Worm (Caenorhabditis elegans): ENCODE measurements around the gene srz-25.

ce11 chrV:17531410-17531809 lies 9.0 kb upstream of the srz-25 start, which contains the start of gene C18D4.4:
- TF ChIP-seq klf-2 (GFP tag; conservative IDR thresholded peaks at IDR 0.05) (no peak), ref-1 (GFP tag; conservative IDR thresholded peaks at IDR 0.05) (no peak), flt-1 (GFP tag; IDR thresholded peaks at IDR 0.05) (no peak), ztf-29 (GFP tag; IDR thresholded peaks at IDR 0.05) (no peak)
